Fruit fly (Drosophila melanogaster): ENCODE measurements around the gene Evi5.

DNA sequence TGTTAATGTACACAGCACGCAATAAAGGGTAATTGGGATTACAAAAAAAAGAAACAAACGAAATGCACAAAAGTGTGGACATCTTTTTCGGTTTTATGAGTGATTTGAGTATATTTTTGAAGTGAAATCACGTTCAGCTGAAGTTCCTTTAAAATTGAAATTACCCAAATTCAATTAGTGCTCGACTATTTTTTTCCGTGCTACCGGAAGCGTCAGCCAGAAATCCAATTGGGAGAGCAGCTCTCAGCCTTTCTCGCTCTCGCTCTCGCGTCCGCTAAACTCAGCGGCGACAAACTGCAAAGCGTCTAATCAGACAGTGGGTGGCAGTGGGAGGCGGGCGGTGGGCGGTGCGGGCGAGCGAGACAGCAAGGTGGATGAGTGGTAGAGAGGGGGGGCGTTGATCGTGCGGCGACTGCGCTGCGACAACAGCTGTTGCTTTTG, 30.9 kb downstream of the Evi5 start:
- peak; percentile 78 for TF ChIP-seq Mnt (GFP tag; optimal IDR thresholded peaks at IDR 0.05)
- peak; percentile 89 for TF ChIP-seq CG7101 (tag; optimal IDR thresholded peaks at IDR 0.05)
- TF ChIP-seq ovo (GFP tag; optimal IDR thresholded peaks at IDR 0.05) = peak; percentile 99
- TF ChIP-seq CG1620 (GFP tag; optimal IDR thresholded peaks at IDR 0.05) = peak; percentile 57
- TF ChIP-seq CG14711 (tag; optimal IDR thresholded peaks at IDR 0.05) = peak; percentile 88
- peak; percentile 92 for TF ChIP-seq kay (GFP tag; ENCODE audit: borderline replicate concordance)
- peak; percentile 86 for TF ChIP-seq CG33017 (tag; optimal IDR thresholded peaks at IDR 0.05)
- peak; percentile 70 for TF ChIP-seq Crg-1 (GFP tag; optimal IDR thresholded peaks at IDR 0.05)
- peak; percentile 99 for TF ChIP-seq cic (GFP tag; optimal IDR thresholded peaks at IDR 0.05)
- no peak for TF ChIP-seq cnc (optimal IDR thresholded peaks at IDR 0.05)
- peak; percentile 80 for TF ChIP-seq CG5204 (GFP tag; optimal IDR thresholded peaks at IDR 0.05)
- TF ChIP-seq toe (GFP tag; optimal IDR thresholded peaks at IDR 0.05) = peak; percentile 59
- TF ChIP-seq Hr96 (GFP tag; optimal IDR thresholded peaks at IDR 0.05) = peak; percentile 88
- TF ChIP-seq CG12768 (GFP tag; optimal IDR thresholded peaks at IDR 0.05) = peak; percentile 92

All from whole organism, adult.